Fruit fly (Drosophila melanogaster): ENCODE data around the gene Bet5.

Bet5 gene

dm6 chr3R:30151300-30152109 is 28.5 kb upstream of the Bet5 start, which contains the start of gene CG15529:
Gene CG15529 (plus strand): TSS chr3R:30152059.
- TF ChIP-seq CG8301 (tag; optimal IDR thresholded peaks at IDR 0.05) (peak; percentile 63), Pif1B (GFP tag; optimal IDR thresholded peaks at IDR 0.05) (peak; percentile 50), CG10348 (GFP tag; IDR thresholded peaks at IDR 0.05) (no peak), EcR (GFP tag; optimal IDR thresholded peaks at IDR 0.05) (no peak), CG32121 (GFP tag; IDR thresholded peaks at IDR 0.05) (peak; percentile 78), CG17806 (tag; optimal IDR thresholded peaks at IDR 0.05) (peak; percentile 74), Snoo (tag; optimal IDR thresholded peaks at IDR 0.05) (no peak), D1 (tag; optimal IDR thresholded peaks at IDR 0.05) (peak; percentile 3), CG12605 (GFP tag; IDR thresholded peaks at IDR 0.05) (peak; percentile 56; the same call in 1 of the 2 replicates), CG9948 (tag; optimal IDR thresholded peaks at IDR 0.05) (peak; percentile 61), CG15710 (tag; optimal IDR thresholded peaks at IDR 0.05) (peak; percentile 75), rn (GFP tag; IDR thresholded peaks at IDR 0.05) (peak; percentile 58), CG13204 (GFP tag; optimal IDR thresholded peaks at IDR 0.05) (peak; percentile 30), CG14655 (GFP tag; optimal IDR thresholded peaks at IDR 0.05) (peak; percentile 67), CG34367 (tag; optimal IDR thresholded peaks at IDR 0.05) (peak; percentile 58), fd96Ca (GFP tag; IDR thresholded peaks at IDR 0.05) (peak; percentile 74; the same call in 2 of the 3 replicates), CG8159 (tag; optimal IDR thresholded peaks at IDR 0.05) (peak; percentile 78), CG4496 (GFP tag; IDR thresholded peaks at IDR 0.05) (peak; percentile 90), Pif1A (GFP tag; optimal IDR thresholded peaks at IDR 0.05) (peak; percentile 10), gl (tag; optimal IDR thresholded peaks at IDR 0.05) (peak; percentile 35), Ets98B (GFP tag; IDR thresholded peaks at IDR 0.05) (peak; percentile 82)

dm6 chr3R:30153864-30154263 is 26.2 kb upstream of the Bet5 start:
- no peak for TF ChIP-seq CG14655 (GFP tag; optimal IDR thresholded peaks at IDR 0.05)
- TF ChIP-seq CG4496 (GFP tag; IDR thresholded peaks at IDR 0.05), result peak; percentile 17; the same call in 1 of the 3 replicates
- TF ChIP-seq CG15710 (tag; optimal IDR thresholded peaks at IDR 0.05), result no peak

- TF ChIP-seq EcR (GFP tag; optimal IDR thresholded peaks at IDR 0.05) (no peak), CG32121 (GFP tag; IDR thresholded peaks at IDR 0.05) (peak; percentile 46), Pif1A (GFP tag; optimal IDR thresholded peaks at IDR 0.05) (peak; percentile 38), CG12605 (GFP tag; IDR thresholded peaks at IDR 0.05) (peak; percentile 24; the same call in 1 of the 2 replicates), Ets98B (GFP tag; IDR thresholded peaks at IDR 0.05) (peak; percentile 59; the same call in 1 of the 2 replicates), CG8159 (tag; optimal IDR thresholded peaks at IDR 0.05) (no peak), CG4496 (GFP tag; IDR thresholded peaks at IDR 0.05) (peak; percentile 76), Snoo (tag; optimal IDR thresholded peaks at IDR 0.05) (no peak), CG9948 (tag; optimal IDR thresholded peaks at IDR 0.05) (no peak), CG34367 (tag; optimal IDR thresholded peaks at IDR 0.05) (no peak), CG13204 (GFP tag; optimal IDR thresholded peaks at IDR 0.05) (peak; percentile 36), CG15710 (tag; optimal IDR thresholded peaks at IDR 0.05) (no peak), CG8301 (tag; optimal IDR thresholded peaks at IDR 0.05) (no peak), gl (tag; optimal IDR thresholded peaks at IDR 0.05) (no peak), fd96Ca (GFP tag; IDR thresholded peaks at IDR 0.05) (0 out of 3 replicates have a peak, but pooled peaks have one; percentile 27), CG10348 (GFP tag; IDR thresholded peaks at IDR 0.05) (no peak), Pif1B (GFP tag; optimal IDR thresholded peaks at IDR 0.05) (peak; percentile 30), CG14655 (GFP tag; optimal IDR thresholded peaks at IDR 0.05) (peak; percentile 33), CG17806 (tag; optimal IDR thresholded peaks at IDR 0.05) (no peak), rn (GFP tag; IDR thresholded peaks at IDR 0.05) (no peak), D1 (tag; optimal IDR thresholded peaks at IDR 0.05) (no peak)
These were observed 19.6 kb upstream of the Bet5 start, which contains the start of gene CG11498 for dm6 chr3R:30160312-30160942. Gene CG11498 (minus strand): TSS chr3R:30160473.

dm6 chr3R:30163228-30163627 is 16.8 kb upstream of the Bet5 start:
- TF ChIP-seq Pif1B (GFP tag; optimal IDR thresholded peaks at IDR 0.05) (no peak), Ets98B (GFP tag; IDR thresholded peaks at IDR 0.05) (peak; percentile 32; the same call in 1 of the 2 replicates)

- peak; percentile 88 for TF ChIP-seq CG4496 (GFP tag; IDR thresholded peaks at IDR 0.05)
- TF ChIP-seq fd96Ca (GFP tag; IDR thresholded peaks at IDR 0.05), result peak; percentile 85
- TF ChIP-seq CG12605 (GFP tag; IDR thresholded peaks at IDR 0.05), result peak; percentile 70
- TF ChIP-seq CG13204 (GFP tag; optimal IDR thresholded peaks at IDR 0.05), result no peak
- peak; percentile 12 for TF ChIP-seq Snoo (tag; optimal IDR thresholded peaks at IDR 0.05)
- no peak for TF ChIP-seq D1 (tag; optimal IDR thresholded peaks at IDR 0.05)
- no peak for TF ChIP-seq CG10348 (GFP tag; IDR thresholded peaks at IDR 0.05)
- TF ChIP-seq Pif1A (GFP tag; optimal IDR thresholded peaks at IDR 0.05), result peak; percentile 46
- TF ChIP-seq CG9948 (tag; optimal IDR thresholded peaks at IDR 0.05), result peak; percentile 5
- peak; percentile 77 for TF ChIP-seq CG14655 (GFP tag; optimal IDR thresholded peaks at IDR 0.05)
- TF ChIP-seq Ets98B (GFP tag; IDR thresholded peaks at IDR 0.05), result peak; percentile 87
- TF ChIP-seq EcR (GFP tag; optimal IDR thresholded peaks at IDR 0.05), result no peak
- TF ChIP-seq CG8159 (tag; optimal IDR thresholded peaks at IDR 0.05), result no peak
- TF ChIP-seq CG17806 (tag; optimal IDR thresholded peaks at IDR 0.05), result peak; percentile 32
- no peak for TF ChIP-seq CG34367 (tag; optimal IDR thresholded peaks at IDR 0.05)
- peak; percentile 92 for TF ChIP-seq CG32121 (GFP tag; IDR thresholded peaks at IDR 0.05)
- TF ChIP-seq rn (GFP tag; IDR thresholded peaks at IDR 0.05), result peak; percentile 59; the same call in 1 of the 2 replicates
- TF ChIP-seq Pif1B (GFP tag; optimal IDR thresholded peaks at IDR 0.05), result peak; percentile 57
- TF ChIP-seq CG8301 (tag; optimal IDR thresholded peaks at IDR 0.05), result peak; percentile 72
- TF ChIP-seq gl (tag; optimal IDR thresholded peaks at IDR 0.05), result no peak
- TF ChIP-seq CG15710 (tag; optimal IDR thresholded peaks at IDR 0.05), result no peak
These were observed 15.9 kb upstream of the Bet5 start for dm6 chr3R:30164162-30164561.

Data from whole organism, pupa.